Fruit fly (Drosophila melanogaster) Kc167 (cell line): ENCODE data around the gene L2HGDH.

Experiments
- Myc ChIP-seq: fragments of >200 bp; optimal IDR thresholded peaks from 2 replicates; lab custom pipeline; 2017; ENCODE audit warnings: missing external identifiers
- Sin3A ChIP-seq: fragments of >200 bp; optimal IDR thresholded peaks from 2 replicates; lab custom pipeline; 2018; ENCODE audit warnings: missing external identifiers
- psq ChIP-seq: fragments of >200 bp; optimal IDR thresholded peaks from 2 replicates; lab custom pipeline; 2017; ENCODE audit warnings: missing external identifiers
- ttk ChIP-seq: sonication (Bioruptor generic); optimal IDR thresholded peaks from 2 replicates; lab custom pipeline; 2017; ENCODE audit warnings: missing external identifiers

DNA sequence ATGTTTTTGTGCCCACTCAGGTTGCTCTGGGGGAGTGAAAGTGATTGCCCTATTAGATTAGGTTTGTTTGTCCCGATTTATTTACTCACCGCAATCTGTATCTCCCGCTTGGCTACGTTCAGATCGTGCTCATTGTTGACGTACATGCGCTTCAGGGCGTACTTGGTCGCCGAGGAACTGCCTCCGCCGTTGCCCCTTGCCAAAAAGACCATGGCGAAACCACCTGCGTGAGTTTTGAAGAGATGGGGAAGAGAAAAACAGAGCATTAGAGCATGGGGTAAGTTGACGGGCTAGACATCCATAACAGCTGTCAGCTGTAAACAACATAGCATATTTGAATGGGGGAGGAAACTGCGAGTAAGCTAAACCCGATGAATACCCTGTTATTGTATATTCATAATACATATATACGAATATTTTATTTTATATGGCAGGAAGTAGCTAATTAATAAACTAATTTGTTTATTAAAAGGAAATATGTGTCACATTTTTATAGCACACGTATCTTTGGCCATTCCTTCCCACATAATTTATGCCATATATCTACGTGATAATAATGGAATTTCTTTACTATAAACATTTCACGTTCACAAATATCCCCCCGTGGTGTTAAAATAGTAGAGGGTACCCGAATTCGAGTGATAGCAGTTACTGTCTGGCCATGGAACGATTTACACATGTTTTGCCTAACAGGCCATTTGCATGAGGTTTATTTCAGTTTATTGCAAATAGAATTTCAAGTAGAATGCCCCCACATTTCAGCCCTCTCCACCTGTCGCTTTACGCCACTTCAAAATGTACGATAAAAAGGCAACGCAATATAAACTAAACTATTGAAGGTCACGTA, 8.7 kb downstream of the L2HGDH start:
- no peak for TF ChIP-seq Sin3A (lab: Kevin White, UChicago)
- TF ChIP-seq psq: no peak
- TF ChIP-seq Myc: no peak
- no peak for TF ChIP-seq ttk (lab: Kevin White, UChicago)
